Worm (Caenorhabditis elegans): Measurements from ENCODE around the gene F58H1.5.

F58H1.5 gene

ce11 chrV:11933196-11934028, 24.8 kb upstream of the F58H1.5 start, which contains the start of the genes aman-2 and F58H1.3:
Gene aman-2 (minus strand): TSS chrV:11933246.
Gene F58H1.3 (plus strand): TSS chrV:11933978.
- TF ChIP-seq ceh-39 (tag; optimal IDR thresholded peaks at IDR 0.05), result peak; percentile 44
- TF ChIP-seq bed-3 (GFP tag; optimal IDR thresholded peaks at IDR 0.05), result peak; percentile 8
- TF ChIP-seq mep-1 (tag; optimal IDR thresholded peaks at IDR 0.05), result peak; percentile 46
- TF ChIP-seq unc-120 (tag; optimal IDR thresholded peaks at IDR 0.05; ENCODE audit: poor library complexity, severe bottlenecking), result no peak
- peak; percentile 31 for TF ChIP-seq lsy-2 (tag; optimal IDR thresholded peaks at IDR 0.05)
- no peak for TF ChIP-seq pha-4 (tag; optimal IDR thresholded peaks at IDR 0.05)
- no peak for TF ChIP-seq ceh-83 (GFP tag; optimal IDR thresholded peaks at IDR 0.05)
- TF ChIP-seq mab-5 (tag; optimal IDR thresholded peaks at IDR 0.05), result no peak
- no peak for TF ChIP-seq mls-2 (tag; optimal IDR thresholded peaks at IDR 0.05)
- TF ChIP-seq flh-1 (GFP tag; optimal IDR thresholded peaks at IDR 0.05), result no peak
- TF ChIP-seq nhr-12 (tag; optimal IDR thresholded peaks at IDR 0.05), result no peak
- TF ChIP-seq nhr-28 (tag; optimal IDR thresholded peaks at IDR 0.05), result no peak
- no peak for TF ChIP-seq lin-13 (tag; optimal IDR thresholded peaks at IDR 0.05)
- TF ChIP-seq hlh-1 (tag; optimal IDR thresholded peaks at IDR 0.05), result no peak
- TF ChIP-seq tbx-8 (GFP tag; optimal IDR thresholded peaks at IDR 0.05), result no peak
- no peak for TF ChIP-seq elt-1 (tag; optimal IDR thresholded peaks at IDR 0.05; ENCODE audit: borderline replicate concordance, insufficient read depth)
- no peak for TF ChIP-seq ham-2 (GFP tag; optimal IDR thresholded peaks at IDR 0.05)
- peak; percentile 3 for TF ChIP-seq lin-32 (GFP tag; optimal IDR thresholded peaks at IDR 0.05)
- peak; percentile 81 for TF ChIP-seq nhr-237 (tag; optimal IDR thresholded peaks at IDR 0.05)
- TF ChIP-seq sem-2 (GFP tag; optimal IDR thresholded peaks at IDR 0.05), result no peak
- peak; percentile 21 for TF ChIP-seq ceh-43 (GFP tag; optimal IDR thresholded peaks at IDR 0.05)
- TF ChIP-seq nhr-2 (tag; optimal IDR thresholded peaks at IDR 0.05), result no peak
- no peak for TF ChIP-seq nhr-76 (tag; optimal IDR thresholded peaks at IDR 0.05)
- TF ChIP-seq cnd-1 (tag; optimal IDR thresholded peaks at IDR 0.05), result peak; percentile 51
- TF ChIP-seq sptf-1 (tag; optimal IDR thresholded peaks at IDR 0.05), result peak; percentile 55
- TF ChIP-seq ztf-11 (tag; optimal IDR thresholded peaks at IDR 0.05), result no peak
- TF ChIP-seq ces-1 (GFP tag; optimal IDR thresholded peaks at IDR 0.05), result peak; percentile 44
- TF ChIP-seq unc-39 (tag; optimal IDR thresholded peaks at IDR 0.05), result no peak
- TF ChIP-seq unc-62 (GFP tag; optimal IDR thresholded peaks at IDR 0.05), result no peak
- TF ChIP-seq M03D4.4 (tag; optimal IDR thresholded peaks at IDR 0.05), result no peak
- no peak for TF ChIP-seq snpc-4 (tag; optimal IDR thresholded peaks at IDR 0.05)
- no peak for TF ChIP-seq elt-3 (tag; optimal IDR thresholded peaks at IDR 0.05)
- TF ChIP-seq blmp-1 (tag; optimal IDR thresholded peaks at IDR 0.05), result no peak
- TF ChIP-seq drap-1 (GFP tag; optimal IDR thresholded peaks at IDR 0.05), result no peak
- no peak for TF ChIP-seq zip-8 (tag; optimal IDR thresholded peaks at IDR 0.05)

ce11 chrV:11934848-11935247, 23.3 kb upstream of the F58H1.5 start, which contains the start of gene F58H1.8:
Gene F58H1.8 (plus strand): TSS chrV:11935148.
- TF ChIP-seq nhr-2 (tag; optimal IDR thresholded peaks at IDR 0.05) (no peak), elt-1 (tag; optimal IDR thresholded peaks at IDR 0.05; ENCODE audit: borderline replicate concordance, insufficient read depth) (no peak), sem-2 (GFP tag; optimal IDR thresholded peaks at IDR 0.05) (no peak), nhr-237 (tag; optimal IDR thresholded peaks at IDR 0.05) (no peak), lsy-2 (tag; optimal IDR thresholded peaks at IDR 0.05) (no peak), hlh-1 (tag; optimal IDR thresholded peaks at IDR 0.05) (no peak), unc-62 (GFP tag; optimal IDR thresholded peaks at IDR 0.05) (no peak), lin-32 (GFP tag; optimal IDR thresholded peaks at IDR 0.05) (no peak), mls-2 (tag; optimal IDR thresholded peaks at IDR 0.05) (no peak), unc-120 (tag; optimal IDR thresholded peaks at IDR 0.05; ENCODE audit: poor library complexity, severe bottlenecking) (no peak), nhr-28 (tag; optimal IDR thresholded peaks at IDR 0.05) (no peak), ham-2 (GFP tag; optimal IDR thresholded peaks at IDR 0.05) (no peak), zip-8 (tag; optimal IDR thresholded peaks at IDR 0.05) (no peak), bed-3 (GFP tag; optimal IDR thresholded peaks at IDR 0.05) (no peak)

ce11 chrV:11937710-11938109, 20.5 kb upstream of the F58H1.5 start, which contains the start of gene gpla-1:
Gene gpla-1 (minus strand): TSS chrV:11937810.
- TF ChIP-seq nhr-12 (tag; optimal IDR thresholded peaks at IDR 0.05) (no peak), nhr-237 (tag; optimal IDR thresholded peaks at IDR 0.05) (no peak), nhr-28 (tag; optimal IDR thresholded peaks at IDR 0.05) (no peak), nhr-76 (tag; optimal IDR thresholded peaks at IDR 0.05) (no peak), elt-1 (tag; optimal IDR thresholded peaks at IDR 0.05; ENCODE audit: borderline replicate concordance, insufficient read depth) (no peak), M03D4.4 (tag; optimal IDR thresholded peaks at IDR 0.05) (no peak), mls-2 (tag; optimal IDR thresholded peaks at IDR 0.05) (no peak), ztf-11 (tag; optimal IDR thresholded peaks at IDR 0.05) (no peak), zip-8 (tag; optimal IDR thresholded peaks at IDR 0.05) (no peak), mep-1 (tag; optimal IDR thresholded peaks at IDR 0.05) (no peak), blmp-1 (tag; optimal IDR thresholded peaks at IDR 0.05) (no peak), unc-62 (GFP tag; optimal IDR thresholded peaks at IDR 0.05) (no peak), bed-3 (GFP tag; optimal IDR thresholded peaks at IDR 0.05) (no peak), cnd-1 (tag; optimal IDR thresholded peaks at IDR 0.05) (no peak), unc-120 (tag; optimal IDR thresholded peaks at IDR 0.05; ENCODE audit: poor library complexity, severe bottlenecking) (no peak), ceh-43 (GFP tag; optimal IDR thresholded peaks at IDR 0.05) (no peak), nhr-2 (tag; optimal IDR thresholded peaks at IDR 0.05) (no peak), ceh-39 (tag; optimal IDR thresholded peaks at IDR 0.05) (no peak)

Data from whole organism, mixed stage, embryonic.